Worm (Caenorhabditis elegans) whole organism, young adult: ENCODE measurements around the gene C47D12.2.

Experiments used
- F10E7.11 ChIP-seq: sonication (generic microtip); optimal IDR thresholded peaks from 2 replicates; lab custom pipeline; 2017; ENCODE audit warnings: mild to moderate bottlenecking, missing genetic modification characterization, moderate library complexity, missing compliant biosample characterization
- Y53G8AR.9 ChIP-seq: fragments of 200-800 bp; sonication (Bioruptor generic); conservative IDR thresholded peaks from 2 replicates; pipeline ENCODE4 v1.3.6; 2022; ENCODE audit warnings: missing genetic modification reagents, missing genetic modification characterization, missing compliant biosample characterization
- ama-1 ChIP-seq, 3 experiments: fragments of 150-350 bp in 1 of 3; sonication (generic microtip) in 2 of 3; optimal IDR thresholded peaks; 2 replicates each; lab custom pipeline; 2014 to 2018; ENCODE audit warnings: missing biosample characterization in 2 of 3, missing genetic modification characterization in 2 of 3, missing genetic modification reagents in 2 of 3
- egl-44 ChIP-seq: fragments of 200-800 bp; sonication (Bioruptor generic); IDR thresholded peaks from 2 replicates; pipeline ENCODE4 v1.3.6; 2022; ENCODE audit warnings: missing genetic modification reagents, missing genetic modification characterization, missing compliant biosample characterization
- him-1 ChIP-seq: sonication (generic microtip); optimal IDR thresholded peaks from 2 replicates; lab custom pipeline; 2016; ENCODE audit warnings: missing genotype, missing genetic modification reagents, missing genetic modification characterization, missing compliant biosample characterization
- lin-35 ChIP-seq, 3 experiments: fragments of 150-350 bp in 2 of 3; sonication (generic microtip) in 1 of 3; optimal IDR thresholded peaks; 2 replicates each; lab custom pipeline; 2014 to 2018; ENCODE audit warnings: missing biosample characterization in 3 of 3, missing genetic modification characterization in 3 of 3, missing genetic modification reagents in 3 of 3
- nfya-2 ChIP-seq: fragments of 200-800 bp; sonication (Bioruptor generic); IDR thresholded peaks from 2 replicates; pipeline ENCODE4 v1.3.6; 2022; ENCODE audit warnings: missing genetic modification reagents, missing genetic modification characterization, missing compliant biosample characterization
- pha-4 ChIP-seq: fragments of 150-350 bp; sonication (generic microtip); optimal IDR thresholded peaks from 2 replicates; lab custom pipeline; 2014; ENCODE audit warnings: missing biosample characterization, missing genetic modification reagents, missing genetic modification characterization
- sea-2 ChIP-seq: fragments of 200-800 bp; sonication (Bioruptor generic); IDR thresholded peaks from 2 replicates; pipeline ENCODE4 v1.3.6; 2022; ENCODE audit warnings: missing genetic modification characterization, missing compliant biosample characterization
- unc-62 ChIP-seq: fragments of 150-350 bp; optimal IDR thresholded peaks from 2 replicates; lab custom pipeline; 2014; ENCODE audit warnings: missing biosample characterization, missing genetic modification reagents, missing genetic modification characterization
- zim-3 ChIP-seq: sonication (generic microtip); optimal IDR thresholded peaks from 2 replicates; lab custom pipeline; 2017; ENCODE audit warnings: mild to moderate bottlenecking, missing genetic modification characterization, moderate library complexity, missing compliant biosample characterization
- ztf-18 ChIP-seq: sonication (generic microtip); optimal IDR thresholded peaks from 2 replicates; lab custom pipeline; 2016; ENCODE audit warnings: missing genotype, mild to moderate bottlenecking, missing genetic modification characterization, missing compliant biosample characterization

DNA sequence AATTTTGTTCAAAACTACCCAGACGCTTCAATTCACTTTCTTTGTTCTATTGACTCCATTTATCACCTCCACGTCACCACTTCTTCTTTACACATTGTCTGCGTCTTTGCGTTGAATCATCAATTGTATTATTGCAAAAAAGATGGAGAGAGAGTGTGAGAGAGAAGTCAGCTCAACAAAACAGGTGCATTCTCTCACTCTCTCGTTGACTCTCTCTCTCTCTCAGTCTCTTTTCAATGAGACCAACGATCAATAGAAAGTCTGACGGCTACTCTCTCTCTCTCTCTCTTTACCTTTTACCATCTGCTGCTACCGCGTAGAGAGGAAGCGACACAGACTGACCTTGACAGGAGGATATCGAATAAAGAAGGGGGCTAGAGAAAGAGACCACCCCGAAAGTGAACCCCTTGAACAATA, 40.4 kb upstream of the C47D12.2 start:
- no peak for TF ChIP-seq ztf-18 (tag; lab: Kevin White, UChicago)
- TF ChIP-seq him-1 = no peak
- TF ChIP-seq zim-3 (tag; lab: Kevin White, UChicago) = no peak
- TF ChIP-seq F10E7.11 (tag; lab: Kevin White, UChicago) = no peak
- no peak for TF ChIP-seq sea-2 (GFP tag; lab: Robert Waterston, UW)
- no peak for TF ChIP-seq pha-4 (tag; lab: Kevin White, UChicago)
- peak in 1 of 3 experiments; percentile 46 for TF ChIP-seq lin-35 (GFP tag; optimal IDR thresholded peaks at IDR 0.05; lab: Kevin White, UChicago)
- peak; percentile 70 for TF ChIP-seq unc-62 (GFP tag; lab: Kevin White, UChicago)
- no peak for TF ChIP-seq egl-44 (GFP tag; lab: Robert Waterston, UW)
- TF ChIP-seq Y53G8AR.9 (GFP tag; lab: Robert Waterston, UW) = no peak
- TF ChIP-seq ama-1 (optimal IDR thresholded peaks at IDR 0.05; lab: Kevin White, UChicago) = peak; percentile 93
- peak in 1 of 2 experiments; percentile 33 for TF ChIP-seq ama-1 (GFP tag; optimal IDR thresholded peaks at IDR 0.05; lab: Kevin White, UChicago)
- TF ChIP-seq nfya-2 (GFP tag; lab: Robert Waterston, UW) = no peak
